Fruit fly (Drosophila melanogaster) whole organism, prepupa: ENCODE measurements around the gene Atat.

ENCODE experiments used
- Blimp-1 ChIP-seq: fragments of 200-800 bp; sonication (Bioruptor generic); optimal IDR thresholded peaks from 3 replicates; lab custom pipeline; 2017; ENCODE audit warnings: missing biosample characterization, missing genetic modification characterization, mild to moderate bottlenecking, moderate library complexity, missing genetic modification reagents
- CG10669 ChIP-seq: fragments of 200-800 bp; sonication (Bioruptor generic); optimal IDR thresholded peaks from 3 replicates; lab custom pipeline; 2018; ENCODE audit warnings: missing biosample characterization, mild to moderate bottlenecking, missing genetic modification characterization, moderate library complexity
- CG11762 ChIP-seq: fragments of 200-800 bp; sonication (Bioruptor generic); optimal IDR thresholded peaks from 3 replicates; lab custom pipeline; 2016; ENCODE audit warnings: missing biosample characterization, missing genetic modification characterization; ENCODE audit not compliant: insufficient read depth
- CG15336 ChIP-seq: fragments of 200-800 bp; sonication (Bioruptor generic); IDR thresholded peaks from 2 replicates; pipeline ENCODE4 v1.3.6; 2022; ENCODE audit warnings: missing biosample characterization, missing genetic modification characterization
- CG1621 ChIP-seq: fragments of 200-800 bp; sonication (Bioruptor generic); optimal IDR thresholded peaks from 3 replicates; lab custom pipeline; 2018; ENCODE audit warnings: missing biosample characterization, mild to moderate bottlenecking, missing genetic modification characterization
- CG16779 ChIP-seq: fragments of 200-800 bp; sonication (Bioruptor generic); optimal IDR thresholded peaks from 3 replicates; lab custom pipeline; 2017; ENCODE audit warnings: missing biosample characterization, mild to moderate bottlenecking, missing genetic modification characterization
- CG3032 ChIP-seq: fragments of 200-800 bp; optimal IDR thresholded peaks from 2 replicates; lab custom pipeline; 2019; ENCODE audit warnings: missing biosample characterization, mild to moderate bottlenecking, missing genetic modification characterization, moderate library complexity
- CG31627 ChIP-seq: fragments of 200-800 bp; sonication (Bioruptor generic); optimal IDR thresholded peaks from 3 replicates; lab custom pipeline; 2016; ENCODE audit warnings: missing biosample characterization, missing genetic modification characterization
- CG34406 ChIP-seq: fragments of 200-800 bp; sonication (Bioruptor generic); optimal IDR thresholded peaks from 3 replicates; lab custom pipeline; 2016; ENCODE audit warnings: missing biosample characterization, missing genetic modification characterization
- CG3919 ChIP-seq: fragments of 200-800 bp; sonication (Bioruptor generic); optimal IDR thresholded peaks from 3 replicates; lab custom pipeline; 2016; ENCODE audit warnings: missing biosample characterization, missing genetic modification characterization
- CG4318 ChIP-seq: fragments of 200-800 bp; sonication (Bioruptor generic); optimal IDR thresholded peaks from 3 replicates; lab custom pipeline; 2017; ENCODE audit warnings: missing biosample characterization, mild to moderate bottlenecking, missing genetic modification characterization
- CG6163 ChIP-seq: fragments of 200-800 bp; sonication (Bioruptor generic); IDR thresholded peaks from 3 replicates; pipeline ENCODE4 v1.3.6; 2022; ENCODE audit warnings: missing biosample characterization, missing genetic modification characterization
- CG6276 ChIP-seq: fragments of 200-800 bp; sonication (Bioruptor generic); optimal IDR thresholded peaks from 2 replicates; lab custom pipeline; 2017; ENCODE audit warnings: missing biosample characterization, mild to moderate bottlenecking, missing genetic modification characterization
- CG6792 ChIP-seq: fragments of 200-800 bp; sonication (Bioruptor generic); optimal IDR thresholded peaks from 3 replicates; lab custom pipeline; 2016; ENCODE audit warnings: missing biosample characterization, missing genetic modification characterization
- CG7368 ChIP-seq: fragments of 200-800 bp; sonication (Bioruptor generic); optimal IDR thresholded peaks from 3 replicates; lab custom pipeline; 2016; ENCODE audit warnings: missing biosample characterization, missing genetic modification characterization
- CG8119 ChIP-seq: fragments of 200-800 bp; sonication (Bioruptor generic); IDR thresholded peaks from 3 replicates; pipeline ENCODE4 v1.3.6; 2022; ENCODE audit warnings: missing biosample characterization, missing genetic modification characterization
- CG8319 ChIP-seq: fragments of 200-800 bp; sonication (Bioruptor generic); optimal IDR thresholded peaks from 3 replicates; lab custom pipeline; 2016; ENCODE audit warnings: missing biosample characterization, missing genetic modification characterization
- CG8632 ChIP-seq: fragments of 200-800 bp; sonication (Bioruptor generic); optimal IDR thresholded peaks from 3 replicates; lab custom pipeline; 2016; ENCODE audit warnings: missing biosample characterization, missing genetic modification characterization
- CG9139 ChIP-seq: fragments of 200-800 bp; sonication (Bioruptor generic); optimal IDR thresholded peaks from 3 replicates; lab custom pipeline; 2017; ENCODE audit warnings: missing biosample characterization, mild to moderate bottlenecking, missing genetic modification characterization
- Eip75B ChIP-seq: fragments of 200-800 bp; sonication (Bioruptor generic); optimal IDR thresholded peaks from 3 replicates; lab custom pipeline; 2016; ENCODE audit warnings: missing biosample characterization, missing genetic modification characterization
- Eip78C ChIP-seq: fragments of 200-800 bp; sonication (Bioruptor generic); peaks from one replicate; lab custom pipeline; 2016; ENCODE audit warnings: missing biosample characterization, missing genetic modification characterization
- Eip93F ChIP-seq: fragments of 200-800 bp; sonication (Bioruptor generic); optimal IDR thresholded peaks from 2 replicates; lab custom pipeline; 2016; ENCODE audit warnings: missing biosample characterization, mild to moderate bottlenecking, missing genetic modification characterization
- Ets96B ChIP-seq: fragments of 200-800 bp; optimal IDR thresholded peaks from 2 replicates; lab custom pipeline; 2019; ENCODE audit warnings: missing biosample characterization, mild to moderate bottlenecking, missing genetic modification characterization, moderate library complexity
- Gug ChIP-seq: fragments of 200-800 bp; sonication (Bioruptor generic); IDR thresholded peaks from 2 replicates; pipeline ENCODE4 v1.3.6; 2022; ENCODE audit warnings: missing biosample characterization, missing genetic modification characterization
- Hr39 ChIP-seq: fragments of 200-800 bp; sonication (Bioruptor generic); optimal IDR thresholded peaks from 2 replicates; lab custom pipeline; 2016; ENCODE audit warnings: missing biosample characterization, missing genetic modification characterization
- Met ChIP-seq: fragments of 200-800 bp; sonication (Bioruptor generic); optimal IDR thresholded peaks from 3 replicates; lab custom pipeline; 2016; ENCODE audit warnings: missing biosample characterization, missing genetic modification characterization
- OdsH ChIP-seq: fragments of 200-800 bp; sonication (Bioruptor generic); optimal IDR thresholded peaks from 3 replicates; lab custom pipeline; 2016; ENCODE audit warnings: missing biosample characterization, missing genetic modification characterization
- Smox ChIP-seq: fragments of 200-800 bp; sonication (Bioruptor generic); optimal IDR thresholded peaks from 3 replicates; lab custom pipeline; 2016; ENCODE audit warnings: missing biosample characterization, missing genetic modification characterization
- Sox102F ChIP-seq: fragments of 200-800 bp; sonication (Bioruptor generic); optimal IDR thresholded peaks from 2 replicates; lab custom pipeline; 2016; ENCODE audit warnings: missing biosample characterization, mild to moderate bottlenecking, missing genetic modification characterization
- Sox14 ChIP-seq: fragments of 200-800 bp; sonication (Bioruptor generic); optimal IDR thresholded peaks from 3 replicates; lab custom pipeline; 2016; ENCODE audit warnings: missing biosample characterization, missing genetic modification characterization
- Sox15 ChIP-seq: fragments of 200-800 bp; sonication (Bioruptor generic); optimal IDR thresholded peaks from 3 replicates; lab custom pipeline; 2016; ENCODE audit warnings: missing biosample characterization, missing genetic modification characterization
- acj6 ChIP-seq: fragments of 200-800 bp; sonication (Bioruptor generic); optimal IDR thresholded peaks from 3 replicates; lab custom pipeline; 2016; ENCODE audit warnings: missing biosample characterization, missing genetic modification characterization
- dac ChIP-seq: fragments of 200-800 bp; sonication (Bioruptor generic); optimal IDR thresholded peaks from 2 replicates; lab custom pipeline; 2017; ENCODE audit warnings: missing biosample characterization, mild to moderate bottlenecking, missing genetic modification characterization
- lz ChIP-seq: fragments of 200-800 bp; sonication (Bioruptor generic); optimal IDR thresholded peaks from 3 replicates; lab custom pipeline; 2016; ENCODE audit warnings: missing biosample characterization, missing genetic modification characterization
- net ChIP-seq: fragments of 200-800 bp; sonication (Bioruptor generic); optimal IDR thresholded peaks from 3 replicates; lab custom pipeline; 2016; ENCODE audit warnings: missing biosample characterization, missing genetic modification characterization
- pdm3 ChIP-seq: fragments of 200-800 bp; sonication (Bioruptor generic); optimal IDR thresholded peaks from 3 replicates; lab custom pipeline; 2016; ENCODE audit warnings: missing biosample characterization, missing genetic modification characterization
- ss ChIP-seq, 2 experiments: fragments of 200-800 bp; sonication (Bioruptor generic); optimal IDR thresholded peaks; 2 replicates in 1 of 2; 3 replicates in 1 of 2; lab custom pipeline; 2017 to 2018; ENCODE audit warnings: mild to moderate bottlenecking in 2 of 2, missing biosample characterization in 2 of 2, missing genetic modification characterization in 2 of 2, moderate library complexity in 1 of 2
- topi ChIP-seq: fragments of 200-800 bp; sonication (Bioruptor generic); optimal IDR thresholded peaks from 3 replicates; lab custom pipeline; 2016; ENCODE audit warnings: missing biosample characterization, missing genetic modification characterization
- vri ChIP-seq: fragments of 200-800 bp; sonication (Bioruptor generic); optimal IDR thresholded peaks from 3 replicates; lab custom pipeline; 2016; ENCODE audit warnings: missing biosample characterization, mild to moderate bottlenecking, missing genetic modification characterization

The Atat gene

DNA sequence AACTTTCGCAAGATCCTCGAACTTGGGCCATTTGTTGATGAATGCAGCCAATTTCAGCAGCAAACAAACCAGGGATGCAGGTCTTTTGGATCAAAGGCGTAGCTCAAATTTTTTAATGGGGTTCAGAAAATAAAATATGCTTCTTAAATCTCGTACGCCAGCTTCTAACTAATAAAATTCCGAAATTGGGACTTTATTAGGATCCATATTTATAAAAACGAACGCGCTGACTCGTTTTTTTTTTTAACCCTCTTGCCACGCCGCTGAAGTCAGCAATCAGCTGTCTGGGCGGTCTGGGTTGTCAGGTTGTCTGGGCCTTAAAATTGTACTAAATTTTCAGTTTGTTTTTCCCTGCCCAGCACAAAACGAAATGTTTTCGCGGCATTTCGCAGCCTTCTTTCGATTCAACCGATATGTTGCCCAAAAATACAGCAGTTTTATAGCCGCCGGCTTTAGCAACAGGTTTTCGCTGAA, 31.1 kb upstream of the Atat start, which contains the start of gene CG3437 (continued):
- peak; percentile 97 for TF ChIP-seq Blimp-1 (GFP tag; lab: Kevin White, UChicago)
- peak; percentile 100 for TF ChIP-seq CG15336 (GFP tag; lab: Robert Waterston, UW)
- peak; percentile 98 for TF ChIP-seq CG7368 (GFP tag; lab: Kevin White, UChicago)
- TF ChIP-seq CG6276 (GFP tag; lab: Kevin White, UChicago) = peak; percentile 100
- peak; percentile 99 for TF ChIP-seq CG31627
- TF ChIP-seq Ets96B (tag; lab: Kevin White, UChicago) = peak; percentile 98
- TF ChIP-seq CG34406 = peak; percentile 99
- TF ChIP-seq topi (GFP tag; lab: Kevin White, UChicago) = peak; percentile 99
- TF ChIP-seq net (GFP tag; lab: Kevin White, UChicago) = peak; percentile 100
- TF ChIP-seq Sox14 = peak; percentile 100
- peak; percentile 99 for TF ChIP-seq Met (GFP tag; lab: Kevin White, UChicago)
- TF ChIP-seq OdsH = peak; percentile 99
- peak; percentile 98 for TF ChIP-seq Eip93F (GFP tag; lab: Kevin White, UChicago)
- peak; percentile 99 for TF ChIP-seq CG8632 (GFP tag; lab: Kevin White, UChicago)
- TF ChIP-seq Smox (GFP tag; lab: Kevin White, UChicago) = peak; percentile 99
- peak; percentile 99 for TF ChIP-seq CG3919 (GFP tag; lab: Kevin White, UChicago)
- peak; percentile 100 for TF ChIP-seq CG8119 (GFP tag; lab: Robert Waterston, UW)
- TF ChIP-seq Eip75B (GFP tag; lab: Kevin White, UChicago) = peak; percentile 100
- TF ChIP-seq Eip78C = peak; percentile 100
- TF ChIP-seq ss (GFP tag; optimal IDR thresholded peaks at IDR 0.05; lab: Kevin White, UChicago) = peak; percentile 99
- peak; percentile 98 for TF ChIP-seq CG8319
- TF ChIP-seq Sox15 = peak; percentile 99
- peak; percentile 99 for TF ChIP-seq CG4318 (GFP tag; lab: Kevin White, UChicago)
- TF ChIP-seq CG16779 (tag; lab: Kevin White, UChicago) = peak; percentile 99
- peak; percentile 98 for TF ChIP-seq CG3032 (tag; lab: Kevin White, UChicago)
- TF ChIP-seq dac (GFP tag; lab: Kevin White, UChicago) = peak; percentile 99
- TF ChIP-seq CG1621 (tag; lab: Kevin White, UChicago) = peak; percentile 99
- TF ChIP-seq CG6792 = peak; percentile 99
- TF ChIP-seq Hr39 (GFP tag; lab: Kevin White, UChicago) = peak; percentile 99
- TF ChIP-seq Sox102F (GFP tag; lab: Kevin White, UChicago) = peak; percentile 99
- peak; percentile 100 for TF ChIP-seq lz (GFP tag; lab: Kevin White, UChicago)
- peak; percentile 99 for TF ChIP-seq CG10669 (GFP tag; lab: Kevin White, UChicago)
- peak; percentile 99 for TF ChIP-seq acj6 (GFP tag; lab: Kevin White, UChicago)
- TF ChIP-seq CG6163 (GFP tag; lab: Robert Waterston, UW) = peak; percentile 100
- TF ChIP-seq CG9139 (GFP tag; lab: Kevin White, UChicago) = peak; percentile 98
- peak; percentile 99 for TF ChIP-seq CG11762 (GFP tag; lab: Kevin White, UChicago)
- peak; percentile 100 for TF ChIP-seq pdm3 (GFP tag; lab: Kevin White, UChicago)
- TF ChIP-seq vri (GFP tag; lab: Kevin White, UChicago) = peak; percentile 99

DNA sequence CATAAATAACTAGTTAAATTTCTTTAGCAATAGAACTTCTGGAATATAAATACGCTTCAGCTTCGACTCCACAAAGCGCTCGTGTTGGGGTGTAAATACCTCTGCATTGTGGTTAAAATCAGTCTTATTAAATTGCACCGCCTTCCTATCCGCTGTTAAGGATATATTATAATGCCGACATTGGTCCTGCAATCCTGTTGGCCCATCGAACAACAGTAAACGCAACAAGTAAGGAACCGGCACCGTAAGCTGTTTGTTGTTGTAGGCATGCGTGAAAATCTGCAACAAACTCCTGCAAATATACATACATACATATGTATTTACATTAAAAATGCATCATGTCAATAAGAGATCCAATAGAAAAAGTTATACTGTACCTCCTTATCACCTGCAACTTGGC, 29.8 kb upstream of the Atat start:
- TF ChIP-seq Eip78C = peak; percentile 20
- TF ChIP-seq pdm3 (GFP tag; lab: Kevin White, UChicago) = no peak
- TF ChIP-seq Met (GFP tag; lab: Kevin White, UChicago) = peak; percentile 1
- TF ChIP-seq CG6792 = peak; percentile 18
- TF ChIP-seq Gug (GFP tag; lab: Robert Waterston, UW) = no peak
- TF ChIP-seq vri (GFP tag; lab: Kevin White, UChicago) = no peak
- no peak for TF ChIP-seq acj6 (GFP tag; lab: Kevin White, UChicago)
- TF ChIP-seq Blimp-1 (GFP tag; lab: Kevin White, UChicago) = no peak
- TF ChIP-seq CG1621 (tag; lab: Kevin White, UChicago) = no peak
- TF ChIP-seq, all 60 proteins: peak for 3
